Worm (Caenorhabditis elegans) whole organism, L4 larva: ENCODE results near the gene F11A5.9.

Experiments
- fos-1 ChIP-seq: fragments of 150-350 bp; optimal IDR thresholded peaks from 2 replicates; lab custom pipeline; 2014; ENCODE audit warnings: missing biosample characterization, missing genetic modification characterization
- mxl-2 ChIP-seq: fragments of 200-800 bp; sonication (Bioruptor generic); conservative IDR thresholded peaks from 2 replicates; pipeline ENCODE4 v1.3.6; 2022; ENCODE audit warnings: missing genetic modification reagents, missing genetic modification characterization, missing compliant biosample characterization
- nhr-102 ChIP-seq: sonication (generic microtip); optimal IDR thresholded peaks from 2 replicates; lab custom pipeline; 2016; ENCODE audit warnings: mild to moderate bottlenecking, missing genetic modification characterization, moderate library complexity, missing compliant biosample characterization
- nhr-11 ChIP-seq: fragments of 150-350 bp; optimal IDR thresholded peaks from 2 replicates; lab custom pipeline; 2014; ENCODE audit warnings: missing biosample characterization, missing genetic modification characterization
- sdz-12 ChIP-seq: fragments of 200-800 bp; sonication (Bioruptor generic); optimal IDR thresholded peaks from 2 replicates; lab custom pipeline; 2018; ENCODE audit warnings: mild to moderate bottlenecking, missing genetic modification characterization, missing compliant biosample characterization
- snpc-4 ChIP-seq: fragments of 150-350 bp; optimal IDR thresholded peaks from 2 replicates; lab custom pipeline; 2014; ENCODE audit warnings: missing biosample characterization, missing genetic modification characterization
- unc-62 ChIP-seq, 3 experiments: fragments of 150-350 bp in 1 of 3; sonication (generic microtip); optimal IDR thresholded peaks in 2 of 3; peaks in 1 of 3; 1 replicate in 1 of 3; 2 replicates in 2 of 3; lab custom pipeline; 2014 to 2017; ENCODE audit warnings: missing biosample characterization in 3 of 3, missing genetic modification characterization in 3 of 3, missing genetic modification reagents in 3 of 3, missing genotype in 1 of 3

DNA sequence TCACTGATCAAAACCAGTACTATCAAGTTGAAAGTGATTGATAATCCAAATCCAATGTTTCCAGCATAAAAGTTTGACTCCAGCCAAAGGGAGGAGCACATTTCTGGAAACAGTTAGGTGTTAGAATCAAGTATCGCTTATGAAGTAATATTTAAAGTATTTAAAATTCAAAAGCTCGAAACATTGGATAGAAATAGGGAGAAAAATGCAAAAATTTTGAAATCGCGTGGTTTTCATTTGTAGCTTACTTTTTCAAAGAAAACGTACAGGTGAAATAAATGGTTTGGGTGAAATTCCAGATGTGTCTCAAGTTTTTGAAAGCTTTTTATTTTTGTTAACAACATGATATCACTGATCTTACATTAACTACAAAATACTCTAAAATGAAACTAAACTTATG lies 45.7 kb upstream of the F11A5.9 start, which contains the start of gene str-111:
- no peak for TF ChIP-seq fos-1
- TF ChIP-seq snpc-4: no peak
- TF ChIP-seq nhr-11: no peak
- TF ChIP-seq sdz-12 (GFP tag; lab: Kevin White, UChicago): no peak
- no peak for TF ChIP-seq mxl-2 (GFP tag; lab: Robert Waterston, UW)
- TF ChIP-seq unc-62 (GFP tag; optimal IDR thresholded peaks at IDR 0.05 in 1 of 2; lab: Kevin White, UChicago): no peak
- no peak for TF ChIP-seq unc-62 (tag; optimal IDR thresholded peaks at IDR 0.05; lab: Kevin White, UChicago)
- TF ChIP-seq nhr-102 (tag; lab: Kevin White, UChicago): no peak
